Fruit fly (Drosophila melanogaster) whole organism, embryonic: ENCODE data around the gene CG9514.

Source experiments
- BEAF-32 ChIP-seq: fragments of 200-800 bp; sonication (Bioruptor generic); optimal IDR thresholded peaks from 3 replicates; lab custom pipeline; 2017; ENCODE audit warnings: missing biosample characterization, missing genetic modification characterization, mild to moderate bottlenecking, moderate library complexity, missing genetic modification reagents
- Bdp1 ChIP-seq: fragments of 200-800 bp; sonication (Bioruptor generic); optimal IDR thresholded peaks from 3 replicates; lab custom pipeline; 2016; ENCODE audit warnings: missing biosample characterization, missing genetic modification characterization
- Bgb ChIP-seq: fragments of 200-800 bp; sonication (Bioruptor generic); IDR thresholded peaks from 2 replicates; pipeline ENCODE4 v1.3.6; 2022; ENCODE audit warnings: missing biosample characterization, missing genetic modification characterization; ENCODE audit not compliant: partially characterized antibody
- CG11093 ChIP-seq: fragments of 200-800 bp; sonication (Bioruptor generic); IDR thresholded peaks from 3 replicates; pipeline ENCODE4 v1.3.6; 2022; ENCODE audit warnings: missing biosample characterization, missing genetic modification characterization
- CG13296 ChIP-seq: fragments of 200-800 bp; sonication (Bioruptor generic); optimal IDR thresholded peaks from 3 replicates; lab custom pipeline; 2018; ENCODE audit warnings: missing biosample characterization, mild to moderate bottlenecking, missing genetic modification characterization
- CG14860 ChIP-seq: fragments of 200-800 bp; sonication (Bioruptor generic); IDR thresholded peaks from 3 replicates; pipeline ENCODE4 v1.3.6; 2022; ENCODE audit warnings: missing biosample characterization, missing genetic modification characterization; ENCODE audit not compliant: partially characterized antibody
- CG14965 ChIP-seq: fragments of 200-800 bp; sonication (Bioruptor generic); optimal IDR thresholded peaks from 2 replicates; lab custom pipeline; 2016; ENCODE audit warnings: missing biosample characterization, missing genetic modification characterization, borderline replicate concordance
- CG15011 ChIP-seq: fragments of 200-800 bp; sonication (Bioruptor generic); optimal IDR thresholded peaks from 3 replicates; lab custom pipeline; 2018; ENCODE audit warnings: missing biosample characterization, mild to moderate bottlenecking, missing genetic modification characterization
- CG15073 ChIP-seq: fragments of 200-800 bp; sonication (Bioruptor generic); optimal IDR thresholded peaks from 2 replicates; lab custom pipeline; 2016; ENCODE audit warnings: missing biosample characterization, missing genetic modification characterization
- CG15514 ChIP-seq: fragments of 200-800 bp; sonication (Bioruptor generic); optimal IDR thresholded peaks from 3 replicates; lab custom pipeline; 2017; ENCODE audit warnings: missing biosample characterization, missing genetic modification characterization, mild to moderate bottlenecking, moderate library complexity, missing genetic modification reagents
- CG17361 ChIP-seq: fragments of 200-800 bp; sonication (Bioruptor generic); IDR thresholded peaks from 3 replicates; pipeline ENCODE4 v1.3.6; 2022; ENCODE audit warnings: missing biosample characterization, missing genetic modification characterization
- CG17568 ChIP-seq: fragments of 200-800 bp; sonication (Bioruptor generic); optimal IDR thresholded peaks from 2 replicates; lab custom pipeline; 2018; ENCODE audit warnings: missing biosample characterization, mild to moderate bottlenecking, missing genetic modification characterization, moderate library complexity
- CG2875 ChIP-seq: fragments of 200-800 bp; sonication (Bioruptor generic); optimal IDR thresholded peaks from 2 replicates; lab custom pipeline; 2017; ENCODE audit warnings: missing biosample characterization, mild to moderate bottlenecking, missing genetic modification characterization, missing genetic modification reagents
- CG3065 ChIP-seq: fragments of 200-800 bp; sonication (Bioruptor generic); optimal IDR thresholded peaks from 2 replicates; lab custom pipeline; 2016; ENCODE audit warnings: missing biosample characterization, missing genetic modification characterization
- CG34224 ChIP-seq: fragments of 200-800 bp; sonication (Bioruptor generic); IDR thresholded peaks from 3 replicates; pipeline ENCODE4 v1.3.6; 2022; ENCODE audit warnings: missing biosample characterization, missing genetic modification characterization; ENCODE audit not compliant: partially characterized antibody
- CG6683 ChIP-seq: fragments of 200-800 bp; sonication (Bioruptor generic); optimal IDR thresholded peaks from 2 replicates; lab custom pipeline; 2017; ENCODE audit warnings: missing biosample characterization, mild to moderate bottlenecking, missing genetic modification characterization, missing genetic modification reagents
- CG6765 ChIP-seq: fragments of 200-800 bp; sonication (Bioruptor generic); optimal IDR thresholded peaks from 3 replicates; lab custom pipeline; 2017; ENCODE audit warnings: missing biosample characterization, mild to moderate bottlenecking, missing genetic modification characterization
- CG6854 ChIP-seq: fragments of 200-800 bp; sonication (Bioruptor generic); optimal IDR thresholded peaks from 3 replicates; lab custom pipeline; 2017; ENCODE audit warnings: missing biosample characterization, mild to moderate bottlenecking, missing genetic modification characterization
- CG7556 ChIP-seq: fragments of 200-800 bp; sonication (Bioruptor generic); optimal IDR thresholded peaks from 2 replicates; lab custom pipeline; 2017; ENCODE audit warnings: missing biosample characterization, mild to moderate bottlenecking, missing genetic modification characterization
- CG7786 ChIP-seq: fragments of 200-800 bp; sonication (Bioruptor generic); optimal IDR thresholded peaks from 2 replicates; lab custom pipeline; 2016; ENCODE audit warnings: missing biosample characterization, missing genetic modification characterization
- CG7963 ChIP-seq: fragments of 200-800 bp; sonication (Bioruptor generic); IDR thresholded peaks from 3 replicates; pipeline ENCODE4 v1.3.6; 2022; ENCODE audit warnings: missing biosample characterization, missing genetic modification characterization; ENCODE audit not compliant: partially characterized antibody
- CG8290 ChIP-seq, 3 experiments: fragments of 200-800 bp; sonication (Bioruptor generic); optimal IDR thresholded peaks; 2 replicates each; lab custom pipeline; 2016 to 2019; ENCODE audit warnings: missing biosample characterization in 3 of 3, missing genetic modification characterization in 3 of 3, mild to moderate bottlenecking in 2 of 3, moderate library complexity in 1 of 3
- Dbx ChIP-seq: fragments of 200-800 bp; sonication (Bioruptor generic); IDR thresholded peaks from 3 replicates; pipeline ENCODE4 v1.3.6; 2022; ENCODE audit warnings: missing biosample characterization, missing genetic modification characterization
- Doc2 ChIP-seq: fragments of 200-800 bp; sonication (Bioruptor generic); IDR thresholded peaks from 2 replicates; pipeline ENCODE4 v1.3.6; 2022; ENCODE audit warnings: missing biosample characterization, missing genetic modification characterization
- ERR ChIP-seq: fragments of 200-800 bp; sonication (Bioruptor generic); optimal IDR thresholded peaks from 2 replicates; lab custom pipeline; 2016; ENCODE audit warnings: missing biosample characterization, missing genetic modification characterization
- Ets97D ChIP-seq: fragments of 200-800 bp; sonication (Bioruptor generic); optimal IDR thresholded peaks from 3 replicates; lab custom pipeline; 2016; ENCODE audit warnings: missing biosample characterization, missing genetic modification characterization
- HLH54F ChIP-seq: fragments of 200-800 bp; sonication (Bioruptor generic); optimal IDR thresholded peaks from 3 replicates; lab custom pipeline; 2016; ENCODE audit warnings: missing biosample characterization, missing genetic modification characterization
- HmgZ ChIP-seq: fragments of 200-800 bp; sonication (Bioruptor generic); optimal IDR thresholded peaks from 2 replicates; lab custom pipeline; 2018; ENCODE audit warnings: missing biosample characterization, mild to moderate bottlenecking, missing genetic modification characterization
- Hr3 ChIP-seq: fragments of 200-800 bp; sonication (Bioruptor generic); optimal IDR thresholded peaks from 3 replicates; lab custom pipeline; 2016; ENCODE audit warnings: missing biosample characterization, missing genetic modification characterization
- Hr39 ChIP-seq: fragments of >200 bp; optimal IDR thresholded peaks from 2 replicates; lab custom pipeline; 2017
- Lhr ChIP-seq: fragments of 200-800 bp; sonication (Bioruptor generic); optimal IDR thresholded peaks from 3 replicates; lab custom pipeline; 2017; ENCODE audit warnings: mild to moderate bottlenecking, missing biosample characterization, missing genetic modification reagents, missing genetic modification characterization
- Med ChIP-seq: fragments of 200-800 bp; sonication (Bioruptor generic); peaks from one replicate; lab custom pipeline; 2016; ENCODE audit warnings: missing biosample characterization, missing genetic modification characterization, mild to moderate bottlenecking, inconsistent platforms, moderate library complexity
- Oaz ChIP-seq: fragments of 200-800 bp; sonication (Bioruptor generic); IDR thresholded peaks from 2 replicates; pipeline ENCODE4 v1.3.6; 2022; ENCODE audit warnings: missing biosample characterization, missing genetic modification characterization
- Pdp1 ChIP-seq, 2 experiments: fragments of 200-800 bp; sonication (Bioruptor generic); optimal IDR thresholded peaks; 3 replicates each; lab custom pipeline; 2016; ENCODE audit warnings: missing biosample characterization in 2 of 2, missing genetic modification characterization in 2 of 2, mild to moderate bottlenecking in 1 of 2, moderate library complexity in 1 of 2
- Ssrp ChIP-seq: fragments of 200-800 bp; sonication (Bioruptor generic); optimal IDR thresholded peaks from 2 replicates; lab custom pipeline; 2018; ENCODE audit warnings: missing biosample characterization, mild to moderate bottlenecking, missing genetic modification characterization, moderate library complexity
- Vsx1 ChIP-seq: fragments of 200-800 bp; sonication (Bioruptor generic); optimal IDR thresholded peaks from 2 replicates; lab custom pipeline; 2017; ENCODE audit warnings: missing biosample characterization, mild to moderate bottlenecking, missing genetic modification characterization, missing genetic modification reagents
- ab ChIP-seq: fragments of 200-800 bp; sonication (Bioruptor generic); optimal IDR thresholded peaks from 2 replicates; lab custom pipeline; 2016; ENCODE audit warnings: missing biosample characterization, missing genetic modification characterization
- grn ChIP-seq: fragments of 200-800 bp; sonication (Bioruptor generic); optimal IDR thresholded peaks from 3 replicates; lab custom pipeline; 2017; ENCODE audit warnings: missing biosample characterization, missing genetic modification characterization
- hbn ChIP-seq: fragments of 200-800 bp; sonication (Bioruptor generic); IDR thresholded peaks from 2 replicates; pipeline ENCODE4 v1.3.6; 2022; ENCODE audit warnings: missing biosample characterization, missing genetic modification characterization; ENCODE audit not compliant: partially characterized antibody
- jing ChIP-seq: fragments of 200-800 bp; sonication (Bioruptor generic); optimal IDR thresholded peaks from 2 replicates; lab custom pipeline; 2018; ENCODE audit warnings: missing biosample characterization, mild to moderate bottlenecking, missing genetic modification characterization
- peb ChIP-seq: fragments of 200-800 bp; sonication (Bioruptor generic); IDR thresholded peaks from 2 replicates; pipeline ENCODE4 v1.3.6; 2022; ENCODE audit warnings: missing biosample characterization, missing genetic modification characterization
- repo ChIP-seq: fragments of 200-800 bp; sonication (Bioruptor generic); optimal IDR thresholded peaks from 2 replicates; lab custom pipeline; 2016; ENCODE audit warnings: missing biosample characterization, missing genetic modification characterization
- sens ChIP-seq: fragments of 200-800 bp; sonication (Bioruptor generic); peaks from one replicate; lab custom pipeline; 2016; ENCODE audit warnings: missing biosample characterization, missing genetic modification characterization
- sens-2 ChIP-seq: fragments of 200-800 bp; sonication (Bioruptor generic); IDR thresholded peaks from 2 replicates; pipeline ENCODE4 v1.3.6; 2022; ENCODE audit warnings: missing biosample characterization, missing genetic modification characterization
- sob ChIP-seq: fragments of 200-800 bp; sonication (Bioruptor generic); IDR thresholded peaks from 2 replicates; pipeline ENCODE4 v1.3.6; 2022; ENCODE audit warnings: missing biosample characterization, missing genetic modification characterization
- stc ChIP-seq: fragments of 200-800 bp; sonication (Bioruptor generic); IDR thresholded peaks from 2 replicates; pipeline ENCODE4 v1.3.6; 2022; ENCODE audit warnings: missing biosample characterization, missing genetic modification characterization
- ttk ChIP-seq: fragments of 200-800 bp; sonication (Bioruptor generic); IDR thresholded peaks from 2 replicates; pipeline ENCODE4 v2.1.2; 2022; ENCODE audit warnings: missing biosample characterization, missing genetic modification characterization
- tup ChIP-seq: fragments of 200-800 bp; sonication (Bioruptor generic); optimal IDR thresholded peaks from 2 replicates; lab custom pipeline; 2016; ENCODE audit warnings: missing biosample characterization, mild to moderate bottlenecking, missing genetic modification characterization, moderate library complexity
- z ChIP-seq: fragments of 200-800 bp; sonication (Bioruptor generic); IDR thresholded peaks from 3 replicates; pipeline ENCODE4 v1.3.6; 2022; ENCODE audit warnings: missing biosample characterization, missing genetic modification characterization

Gene CG9514

DNA sequence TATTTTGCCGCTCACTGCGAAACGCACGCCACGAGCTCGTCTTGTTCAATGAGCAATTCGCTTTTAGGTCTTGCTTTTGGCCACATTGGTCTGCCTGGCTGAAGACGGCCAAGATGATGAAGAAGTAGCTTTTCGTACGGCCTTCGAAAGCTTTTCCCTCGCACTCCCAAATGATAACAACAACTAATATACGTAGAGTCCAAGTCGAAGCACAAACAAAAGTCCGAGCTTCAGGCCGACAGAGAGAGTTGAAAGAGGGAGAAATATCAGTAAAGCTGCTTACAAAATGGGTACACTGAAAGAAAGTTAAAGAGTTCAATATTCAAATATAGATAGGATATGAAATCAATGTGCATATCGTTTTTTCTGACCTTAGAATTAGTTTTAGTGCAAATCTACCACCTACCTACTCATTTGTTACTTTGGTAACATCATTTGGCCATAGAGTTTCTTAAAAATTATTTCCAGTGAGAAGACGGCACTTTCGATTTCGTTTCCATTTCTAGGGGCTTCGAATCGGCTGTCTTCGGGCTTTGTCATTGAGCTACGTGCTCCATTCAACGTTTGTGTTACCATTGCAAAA, 14.1 kb downstream of the CG9514 start, which contains the start of the genes CG45064 and CG45065 (continued):
- TF ChIP-seq tup (GFP tag; lab: Kevin White, UChicago): peak; percentile 27
- TF ChIP-seq sens: peak; percentile 98
- peak; percentile 76 for TF ChIP-seq Lhr (GFP tag; lab: Kevin White, UChicago)
- no peak for TF ChIP-seq Doc2 (GFP tag; lab: Robert Waterston, UW)
- peak; percentile 35 for TF ChIP-seq ab (GFP tag; lab: Kevin White, UChicago)
- peak; percentile 28 for TF ChIP-seq CG15073 (GFP tag; lab: Kevin White, UChicago)
- TF ChIP-seq CG14860 (GFP tag; lab: Robert Waterston, UW): no peak
- TF ChIP-seq repo: peak; percentile 62
- TF ChIP-seq Dbx (GFP tag; lab: Robert Waterston, UW): peak; percentile 56; the same call in 2 of the 3 replicates
- peak; percentile 41 for TF ChIP-seq ERR
- TF ChIP-seq stc (GFP tag; lab: Robert Waterston, UW): peak; percentile 90
- peak; percentile 29 for TF ChIP-seq CG8290 (GFP tag; optimal IDR thresholded peaks at IDR 0.05; lab: Kevin White, UChicago)
- TF ChIP-seq CG8290 (tag; optimal IDR thresholded peaks at IDR 0.05; lab: Kevin White, UChicago): peak in 1 of 2 experiments; percentile 88
- TF ChIP-seq Ets97D (GFP tag; lab: Kevin White, UChicago): peak; percentile 51
- TF ChIP-seq CG6854 (GFP tag; lab: Kevin White, UChicago): peak; percentile 73
- TF ChIP-seq hbn: no peak
- TF ChIP-seq Oaz: no peak; the same call in 1 of the 2 replicates
- peak; percentile 88 for TF ChIP-seq CG17361 (GFP tag; lab: Robert Waterston, UW)
- TF ChIP-seq sens-2 (GFP tag; lab: Robert Waterston, UW): peak; percentile 69
- peak; percentile 97 for TF ChIP-seq Med
- peak; percentile 82 for TF ChIP-seq jing (GFP tag; lab: Kevin White, UChicago)
- peak; percentile 61; the same call in 1 of the 2 replicates for TF ChIP-seq peb (GFP tag; lab: Robert Waterston, UW)
- TF ChIP-seq CG6683 (GFP tag; lab: Kevin White, UChicago): peak; percentile 64
- no peak for TF ChIP-seq Bgb (GFP tag; lab: Robert Waterston, UW)
- peak; percentile 62 for TF ChIP-seq Bdp1 (GFP tag; lab: Kevin White, UChicago)
- TF ChIP-seq Hr39 (lab: Kevin White, UChicago): no peak
- peak; percentile 72 to 73 for TF ChIP-seq Pdp1 (GFP tag; optimal IDR thresholded peaks at IDR 0.05; lab: Kevin White, UChicago)
- TF ChIP-seq BEAF-32 (GFP tag; lab: Kevin White, UChicago): no peak
- peak; percentile 49 for TF ChIP-seq CG13296 (GFP tag; lab: Kevin White, UChicago)
- TF ChIP-seq sob (GFP tag; lab: Robert Waterston, UW): peak; percentile 75
- peak; percentile 80 for TF ChIP-seq CG2875
- peak; percentile 35 for TF ChIP-seq CG15514 (GFP tag; lab: Kevin White, UChicago)
- no peak for TF ChIP-seq z
- TF ChIP-seq CG11093 (GFP tag; lab: Robert Waterston, UW): peak; percentile 76
- TF ChIP-seq grn (GFP tag; lab: Kevin White, UChicago): peak; percentile 2
- peak; percentile 61 for TF ChIP-seq HmgZ
- no peak for TF ChIP-seq CG34224 (GFP tag; lab: Robert Waterston, UW)
- peak; percentile 23 for TF ChIP-seq CG6765 (GFP tag; lab: Kevin White, UChicago)
- peak; percentile 64 for TF ChIP-seq CG17568 (GFP tag; lab: Kevin White, UChicago)
- TF ChIP-seq CG14965 (GFP tag; lab: Kevin White, UChicago): peak; percentile 0
- TF ChIP-seq CG3065 (GFP tag; lab: Kevin White, UChicago): no peak
- no peak for TF ChIP-seq CG7963 (GFP tag; lab: Robert Waterston, UW)
- peak; percentile 84 for TF ChIP-seq CG7556 (GFP tag; lab: Kevin White, UChicago)
- TF ChIP-seq CG7786 (GFP tag; lab: Kevin White, UChicago): peak; percentile 67
- peak; percentile 76 for TF ChIP-seq Hr3
- TF ChIP-seq HLH54F (GFP tag; lab: Kevin White, UChicago): peak; percentile 81
- peak; percentile 93 for TF ChIP-seq ttk (GFP tag; lab: Robert Waterston, UW)
- peak; percentile 58 for TF ChIP-seq CG15011 (GFP tag; lab: Kevin White, UChicago)
- TF ChIP-seq Ssrp (tag; lab: Kevin White, UChicago): peak; percentile 84
- peak; percentile 50 for TF ChIP-seq Vsx1 (GFP tag; lab: Kevin White, UChicago)
